Fruit fly (Drosophila melanogaster) ovary, adult (tissue): ENCODE measurements around the gene CG7551.

Experiments
- CG17801 ChIP-seq: fragments of 200-800 bp; optimal IDR thresholded peaks from 2 replicates; lab custom pipeline; 2019; ENCODE audit warnings: missing biosample characterization, mild to moderate bottlenecking, missing genetic modification characterization, moderate library complexity; ENCODE audit not compliant: partially characterized antibody

Gene CG7551

DNA sequence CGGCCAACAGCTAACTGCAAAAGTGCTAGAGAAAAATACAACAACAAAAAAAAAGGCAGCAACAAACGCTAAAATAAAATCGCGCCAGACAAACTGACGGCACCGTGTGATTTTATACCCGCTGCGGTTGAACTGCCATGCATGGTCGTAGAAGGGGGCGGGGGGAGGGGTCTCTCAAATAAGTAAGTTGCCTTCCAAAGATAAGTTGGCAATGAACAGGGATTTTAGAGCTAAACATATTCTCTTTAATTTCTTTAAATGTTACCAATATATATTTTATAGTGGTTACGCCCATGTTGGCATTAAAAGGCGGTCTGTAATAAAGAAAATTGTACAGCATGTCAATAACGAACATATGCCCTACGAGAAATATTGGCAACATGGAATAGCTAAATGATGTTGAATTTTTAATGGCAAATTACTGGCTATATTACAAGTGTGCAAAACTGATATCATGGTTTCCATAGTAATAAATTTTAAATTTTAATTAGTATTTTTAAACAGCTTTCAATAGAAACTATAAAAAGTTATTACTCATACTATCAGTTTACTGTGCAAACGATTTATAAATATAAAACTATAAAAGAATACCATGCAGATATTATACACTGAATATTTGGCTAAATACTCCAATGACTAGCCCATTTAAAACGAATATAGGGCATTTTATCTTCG, 26.9 kb upstream of the CG7551 start:
- no peak for TF ChIP-seq CG17801 (GFP tag; lab: Kevin White, UChicago)

DNA sequence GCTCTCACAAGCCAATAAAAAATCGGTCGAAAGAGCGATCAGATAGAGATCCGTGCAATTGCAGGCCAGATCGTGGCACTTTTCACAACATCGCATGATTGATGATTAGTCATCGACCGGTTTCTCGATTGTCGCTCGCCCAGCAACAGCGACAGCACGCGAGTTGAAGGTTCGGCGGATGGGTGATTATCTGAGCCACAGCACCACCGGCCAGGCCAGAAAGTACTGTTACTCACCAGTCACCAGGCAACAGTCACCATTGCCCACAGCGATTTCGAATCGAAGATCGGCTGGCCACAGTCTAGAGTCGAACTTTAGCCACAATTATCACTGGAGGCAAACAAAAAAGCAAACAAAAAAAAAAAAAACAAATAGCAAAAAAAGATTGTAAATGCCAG, 26.4 kb upstream of the CG7551 start:
- TF ChIP-seq CG17801 (GFP tag; lab: Kevin White, UChicago) = peak; percentile 26

DNA sequence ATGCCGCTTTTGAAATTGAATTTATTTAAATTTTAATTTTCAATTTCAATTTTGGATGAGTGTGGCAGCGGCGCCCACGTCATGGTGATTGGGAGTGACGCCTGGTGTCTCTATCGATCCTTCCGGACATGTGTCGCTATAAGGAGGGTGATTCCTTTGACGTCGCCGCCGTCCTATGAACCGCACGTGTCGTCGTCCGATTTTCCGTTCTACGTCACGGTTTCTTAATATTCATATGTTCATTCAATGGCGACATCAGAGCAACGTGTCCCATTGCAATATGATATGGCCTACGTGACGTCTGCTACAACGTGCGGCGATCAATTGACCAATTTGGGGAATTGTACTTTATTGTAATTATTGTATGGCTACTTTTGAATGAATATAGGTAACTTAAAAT, 25.8 kb upstream of the CG7551 start:
- TF ChIP-seq CG17801 (GFP tag; lab: Kevin White, UChicago) = no peak

DNA sequence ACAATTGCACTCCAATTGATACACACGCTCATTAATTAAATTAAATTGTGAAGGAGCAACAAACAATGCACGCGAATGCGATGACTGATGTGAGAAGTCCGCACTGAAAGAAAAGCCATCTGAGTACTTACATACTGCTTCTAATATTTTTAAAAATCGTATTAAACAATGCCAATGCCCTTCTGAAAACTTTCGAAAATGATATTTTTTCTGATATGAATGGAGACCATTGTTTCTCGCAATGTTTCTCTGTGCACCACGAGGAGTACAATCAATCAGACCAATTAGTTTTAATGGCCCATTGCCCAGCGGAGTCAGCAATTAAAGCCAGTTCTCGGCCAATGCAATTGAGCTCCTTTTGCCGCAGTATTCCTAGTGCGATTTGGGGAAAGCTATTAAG, 25.1 kb upstream of the CG7551 start:
- TF ChIP-seq CG17801 (GFP tag; lab: Kevin White, UChicago) = no peak

DNA sequence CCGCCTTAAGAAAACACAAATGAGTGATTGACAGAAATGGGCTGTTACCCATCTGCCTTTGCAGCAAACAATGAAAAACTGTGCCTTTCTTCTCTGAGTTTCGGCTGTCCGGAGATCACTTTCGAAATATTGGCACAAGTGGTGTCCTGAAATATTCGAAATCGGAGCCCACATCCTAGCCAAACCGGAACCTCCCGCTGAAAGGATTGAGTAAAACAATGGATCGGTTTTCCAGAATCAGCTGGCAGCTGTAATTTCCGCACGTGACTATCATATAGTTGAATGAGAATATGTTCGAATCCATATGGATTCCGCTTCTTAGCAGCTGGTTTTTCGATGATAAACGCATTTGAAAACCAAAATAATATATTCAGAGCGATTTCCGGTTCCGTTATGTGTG, 24.2 kb upstream of the CG7551 start:
- TF ChIP-seq CG17801 (GFP tag; lab: Kevin White, UChicago) = no peak

DNA sequence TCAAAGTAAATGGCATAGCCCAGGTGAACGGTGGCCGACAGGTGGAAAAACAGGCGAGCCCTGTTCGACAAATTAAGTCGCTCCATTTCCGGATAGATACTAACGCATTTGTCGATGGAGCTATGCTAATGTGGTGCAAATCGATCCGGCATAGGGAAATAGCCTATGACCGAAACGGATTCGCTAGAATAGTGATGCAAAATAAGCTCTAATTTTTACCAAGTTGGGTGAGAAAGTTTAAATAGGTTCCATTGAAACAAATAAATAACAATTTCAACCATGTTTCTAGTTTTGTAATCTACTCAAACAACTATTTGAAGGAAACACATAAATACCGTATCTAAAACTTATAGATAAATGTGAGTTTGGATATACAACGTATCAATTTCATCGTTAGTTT, 22.9 kb upstream of the CG7551 start, which contains the start of gene CG6149:
TSS of gene CG6149 (minus strand) at position 101 of the 400 bp plus-strand sequence.
- TF ChIP-seq CG17801 (GFP tag; lab: Kevin White, UChicago) = no peak

DNA sequence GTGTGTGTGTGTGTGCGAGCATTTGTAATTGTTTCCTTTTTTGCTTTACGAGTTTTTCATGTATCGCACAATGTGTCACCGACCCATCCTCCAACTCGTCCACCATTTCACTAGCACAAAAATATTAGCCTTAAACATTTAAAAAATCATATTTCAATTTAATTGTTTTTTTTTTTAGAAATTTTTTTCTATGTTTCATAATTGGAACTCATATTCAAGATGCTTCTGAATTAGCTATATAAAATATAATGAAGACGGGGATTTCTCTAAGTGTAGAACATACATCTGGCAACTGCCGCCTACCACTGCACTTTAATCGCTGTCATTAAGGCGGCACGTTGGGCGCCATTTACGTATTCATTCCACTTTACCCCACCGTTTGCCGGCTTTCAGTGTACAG, 18.7 kb upstream of the CG7551 start:
- TF ChIP-seq CG17801 (GFP tag; lab: Kevin White, UChicago) = no peak

DNA sequence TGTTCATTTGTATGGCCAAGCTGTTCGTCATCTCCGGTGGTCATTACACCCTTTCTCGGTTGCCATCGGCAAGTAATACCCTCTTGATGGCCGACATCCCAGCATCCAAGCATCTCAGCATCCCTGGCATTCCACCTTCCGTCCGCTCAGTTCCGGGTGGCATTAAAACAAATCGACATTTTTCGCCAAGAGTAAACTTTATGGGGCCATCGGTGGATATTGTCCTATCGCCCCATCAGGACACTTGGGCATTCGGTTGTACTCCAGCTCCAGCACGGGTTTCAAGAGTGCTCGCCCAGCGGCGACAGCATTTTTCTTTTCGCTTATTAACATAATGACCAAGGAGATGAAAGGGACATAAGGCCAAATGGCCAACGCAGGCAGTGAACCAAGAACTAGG, 18.0 kb upstream of the CG7551 start:
- TF ChIP-seq CG17801 (GFP tag; lab: Kevin White, UChicago) = no peak

DNA sequence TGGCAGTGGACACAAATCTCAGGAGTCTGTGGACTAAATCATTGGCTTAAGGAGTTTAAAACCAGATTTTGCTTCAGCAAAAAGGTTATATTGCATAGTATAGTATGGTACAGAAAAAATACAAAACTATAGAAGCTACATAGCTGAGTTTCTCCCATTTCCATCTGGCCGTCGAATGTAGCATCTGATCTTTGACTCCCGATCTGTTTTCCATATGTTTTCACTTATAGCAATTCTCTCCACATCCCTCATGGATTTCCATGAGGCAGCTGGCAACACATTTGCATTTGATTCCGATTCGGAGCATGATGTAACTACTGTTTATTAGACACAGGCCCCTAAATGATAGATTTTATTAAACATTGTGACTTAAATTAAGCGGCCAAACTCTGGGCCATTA, 17.5 kb upstream of the CG7551 start:
- no peak for TF ChIP-seq CG17801 (GFP tag; lab: Kevin White, UChicago)

DNA sequence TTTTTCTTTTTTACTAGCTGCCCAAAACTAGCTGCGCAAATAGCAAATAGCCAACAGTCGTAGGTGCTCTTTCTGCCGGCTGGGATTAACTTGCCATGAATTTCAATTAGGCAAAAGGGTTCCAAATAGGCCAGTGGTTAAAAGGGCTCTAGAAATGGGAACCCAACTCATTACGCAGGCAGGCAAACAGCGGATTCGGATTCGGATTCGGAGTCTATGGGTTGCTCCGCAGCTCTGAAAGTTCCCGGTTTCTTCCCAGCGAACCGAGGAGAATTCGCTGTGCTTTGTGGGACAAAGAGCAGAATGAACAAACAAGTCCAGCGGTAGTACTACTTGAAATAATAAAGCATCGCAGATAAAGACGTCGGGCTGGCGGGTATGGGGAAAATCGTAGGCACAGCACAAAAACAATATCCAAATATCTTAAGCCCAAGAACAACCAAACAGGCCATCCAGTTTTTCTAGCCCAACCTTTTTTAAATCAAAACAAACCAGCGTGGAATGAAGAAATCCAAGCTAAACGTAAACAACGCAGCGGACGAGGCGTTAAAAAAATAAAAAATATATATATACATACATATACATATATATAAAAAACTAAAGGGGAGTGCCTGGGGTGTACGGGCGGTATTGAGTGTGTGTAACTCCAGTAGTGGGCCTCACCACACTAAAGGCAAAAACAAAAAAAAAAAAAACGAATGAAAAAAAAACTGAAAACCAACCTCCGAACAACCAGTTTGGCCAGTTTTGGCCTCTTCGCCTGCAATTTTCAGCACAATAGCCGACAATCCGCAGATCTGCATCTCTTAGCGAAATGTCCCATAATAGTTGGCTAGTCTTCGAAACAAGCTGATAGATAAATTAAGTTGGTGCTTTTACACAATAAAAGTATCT, 16.2 kb upstream of the CG7551 start:
- TF ChIP-seq CG17801 (GFP tag; lab: Kevin White, UChicago) = no peak

DNA sequence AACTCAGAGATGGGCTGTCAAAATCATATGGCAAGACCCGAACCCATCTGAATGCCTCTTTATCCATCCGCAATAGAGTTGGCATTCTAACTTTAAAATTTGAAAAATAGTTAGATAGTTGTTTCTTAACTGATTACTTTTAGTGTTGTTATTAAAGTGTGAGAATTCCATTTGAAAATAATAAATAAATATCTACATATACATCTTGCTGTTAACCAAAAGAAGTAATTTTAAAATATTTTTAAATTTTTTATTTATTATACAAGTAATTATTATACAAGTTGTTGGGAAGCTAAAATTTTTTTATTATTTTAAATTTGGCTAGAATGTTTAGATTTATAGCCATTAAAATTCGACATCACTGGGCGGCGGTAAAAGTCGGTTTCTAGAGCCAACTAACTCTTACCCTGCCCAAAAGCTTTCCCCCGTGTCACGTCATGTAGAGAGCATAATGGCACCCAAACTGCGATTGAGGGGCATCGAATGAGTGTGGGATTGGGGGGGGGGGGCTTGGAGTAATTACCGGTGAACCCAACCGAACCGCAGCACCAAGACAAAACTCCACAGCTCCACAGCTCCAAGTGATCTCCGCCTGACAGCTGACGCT, 14.7 kb upstream of the CG7551 start:
- no peak for TF ChIP-seq CG17801 (GFP tag; lab: Kevin White, UChicago)

DNA sequence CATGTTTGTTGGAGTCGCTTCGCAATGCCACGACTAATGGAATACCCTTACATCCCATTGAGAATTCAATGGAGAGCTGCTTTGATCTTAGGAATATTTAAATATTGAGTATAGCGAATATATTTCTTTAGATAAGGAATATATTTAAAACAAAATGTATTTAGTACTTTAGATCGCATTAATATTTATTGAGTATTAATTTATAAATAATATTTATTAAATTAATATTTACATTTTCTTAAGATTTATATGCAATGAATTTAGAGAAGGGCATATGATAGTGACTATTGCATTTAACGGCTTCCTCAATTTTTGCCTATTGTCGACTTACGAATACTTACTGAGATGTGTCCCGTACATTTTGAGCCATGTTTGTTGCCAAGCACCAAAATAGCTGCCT, 14.1 kb upstream of the CG7551 start:
- no peak for TF ChIP-seq CG17801 (GFP tag; lab: Kevin White, UChicago)

DNA sequence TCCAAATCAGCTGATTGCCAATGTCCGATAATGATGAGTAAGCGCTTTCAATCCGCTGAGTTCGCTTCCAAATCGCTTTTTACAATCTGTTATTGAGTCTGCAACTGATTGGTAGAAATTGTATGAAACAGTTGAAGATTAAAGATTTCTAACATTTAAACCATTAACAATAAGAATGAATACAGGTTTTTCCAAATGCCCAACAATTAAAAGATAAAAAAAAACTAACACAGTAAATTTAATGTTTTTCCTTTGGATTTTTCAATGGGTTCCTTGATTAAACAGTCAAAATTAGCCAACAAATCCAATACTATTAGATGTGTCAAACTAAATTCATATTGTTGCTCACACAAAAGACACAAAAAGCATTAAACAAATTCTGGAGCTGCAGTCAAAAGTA, 13.4 kb upstream of the CG7551 start, which contains the start of gene CG7557:
TSS of gene CG7557 (plus strand) at position 301 of the 400 bp plus-strand sequence.
- no peak for TF ChIP-seq CG17801 (GFP tag; lab: Kevin White, UChicago)

DNA sequence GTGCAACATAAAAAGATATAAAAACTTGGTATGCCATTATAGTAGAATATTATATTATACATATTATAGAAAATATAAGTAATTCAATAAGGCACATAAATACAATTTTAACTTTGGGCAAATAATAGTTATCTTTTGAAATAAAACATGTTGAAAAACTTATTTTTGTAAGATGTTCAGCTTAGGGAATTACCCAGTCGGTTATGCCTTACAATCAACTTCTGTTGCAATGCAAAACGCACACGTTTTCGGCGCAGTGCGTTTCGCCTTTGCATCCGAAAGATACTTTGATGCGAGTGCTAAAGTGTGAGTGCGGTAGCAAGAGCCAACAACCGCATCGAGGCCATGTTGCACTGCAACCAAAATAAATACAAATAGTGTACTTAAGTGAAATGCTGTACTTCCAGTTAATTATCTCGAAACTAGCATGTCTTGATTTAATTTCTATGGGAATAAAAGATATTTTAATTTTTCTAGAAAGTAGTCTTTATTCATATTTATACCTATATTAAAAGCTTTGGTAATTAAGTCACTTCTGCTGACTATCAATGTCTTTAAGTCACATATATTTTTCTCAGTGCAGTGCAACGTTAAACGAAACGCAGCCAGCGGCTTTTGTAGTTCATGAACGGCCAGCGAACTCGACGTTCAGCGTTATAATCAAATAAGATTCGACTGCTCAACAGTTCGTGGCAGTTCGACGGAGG, 11.1 kb upstream of the CG7551 start:
- peak; percentile 19 for TF ChIP-seq CG17801 (GFP tag; lab: Kevin White, UChicago)

DNA sequence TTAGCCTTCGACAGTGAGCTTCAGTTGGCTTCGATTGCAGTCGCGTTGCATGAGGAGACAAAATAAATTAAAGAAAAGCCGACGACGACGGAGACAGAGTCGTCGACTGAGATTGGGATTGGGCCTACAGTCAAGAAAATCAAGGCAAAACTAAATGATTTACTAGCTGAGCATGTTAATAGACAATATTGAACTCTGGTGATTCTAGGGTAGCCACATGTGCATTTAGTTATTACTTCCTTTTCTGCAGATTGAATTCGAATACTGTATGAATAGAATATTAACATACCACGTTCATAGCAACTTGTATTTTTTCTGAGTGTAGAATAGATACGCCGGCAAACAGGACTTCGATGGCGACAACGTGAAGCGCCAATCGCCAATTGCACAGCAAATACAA, 9.9 kb upstream of the CG7551 start:
- no peak for TF ChIP-seq CG17801 (GFP tag; lab: Kevin White, UChicago)
